Worm (Caenorhabditis elegans) whole organism, dauer: ENCODE results near the gene C33F10.11.
"Not testable (repeated sequence)": the region's sequence is repeated elsewhere in the genome, so short reads cannot be mapped to it uniquely, and the experiment has no call there.

Experiments used
- unc-62 ChIP-seq: sonication (generic microtip); optimal IDR thresholded peaks from 2 replicates; lab custom pipeline; 2017; ENCODE audit warnings: missing biosample characterization, missing genetic modification reagents, missing genetic modification characterization

C33F10.11 gene

DNA sequence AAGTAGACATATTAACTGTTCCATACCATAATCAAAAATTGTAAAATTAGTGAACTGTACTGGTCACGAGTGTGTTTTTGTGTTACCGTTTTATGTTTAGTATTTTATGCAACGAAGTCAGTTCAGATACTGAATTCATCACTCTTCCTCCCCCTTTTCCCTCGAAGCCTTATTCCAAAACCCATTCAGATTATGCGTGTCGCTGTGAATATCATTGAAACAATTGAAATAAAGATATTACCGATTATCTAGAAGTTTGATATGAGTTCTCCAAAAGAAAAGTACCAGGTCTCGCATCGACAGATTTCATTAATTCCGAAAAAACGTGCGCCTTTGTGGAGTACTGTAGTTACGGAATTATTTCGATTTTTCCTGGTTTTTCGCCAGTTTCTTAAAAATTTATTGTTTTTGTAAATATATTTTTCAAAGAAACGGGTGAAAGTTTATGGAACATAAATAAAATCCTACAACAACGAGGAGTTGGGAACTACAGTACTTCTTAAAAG is 24.3 kb upstream of the C33F10.11 start:
- TF ChIP-seq unc-62 (GFP tag; lab: Kevin White, UChicago) = no peak

DNA sequence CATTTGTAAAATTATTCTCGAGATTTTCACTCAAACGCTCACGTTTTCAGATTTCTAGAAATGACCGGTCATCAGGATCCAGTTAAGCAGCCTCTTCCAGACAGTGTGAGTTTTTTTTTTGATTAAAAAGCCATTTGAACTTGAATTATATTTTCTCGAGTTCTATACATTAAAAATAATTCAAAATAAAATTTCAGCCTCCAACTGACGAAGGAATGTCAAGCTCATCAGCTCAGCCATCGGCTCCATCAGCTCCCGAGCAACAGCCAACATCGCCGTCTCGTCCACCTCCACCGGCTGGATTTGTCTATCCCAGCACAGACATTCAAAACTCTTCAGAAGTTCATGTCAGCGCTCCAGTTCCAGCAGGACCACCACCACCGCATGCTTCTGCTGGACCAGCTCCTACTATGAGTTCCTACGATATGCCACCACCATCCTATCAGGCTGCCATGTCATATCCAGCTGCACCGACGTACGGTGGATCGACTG is 23.3 kb upstream of the C33F10.11 start, which contains the start of gene F11G11.5:
F11G11.5 (plus strand) TSS at position 51 of the 492 bp plus-strand sequence.
- TF ChIP-seq unc-62 (GFP tag; lab: Kevin White, UChicago) = no peak

DNA sequence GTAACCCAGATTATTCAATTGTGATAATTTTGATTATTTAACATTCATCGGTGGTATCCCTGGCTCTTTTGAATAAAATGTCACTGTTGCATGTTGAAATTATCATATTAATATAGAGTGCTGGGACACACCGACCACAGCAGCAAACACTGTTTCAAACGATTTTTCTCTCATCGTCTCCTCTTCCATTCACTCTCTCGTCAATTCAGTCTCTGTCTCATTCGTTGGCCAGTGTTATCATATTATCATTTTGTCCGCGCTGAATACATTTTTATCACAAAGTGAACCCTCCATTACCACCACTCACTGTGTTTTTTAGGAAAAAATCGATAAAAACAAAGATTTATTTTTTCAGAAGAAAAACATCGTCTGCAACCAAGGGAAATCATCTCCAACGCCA is 22.4 kb upstream of the C33F10.11 start:
- no peak for TF ChIP-seq unc-62 (GFP tag; lab: Kevin White, UChicago)

DNA sequence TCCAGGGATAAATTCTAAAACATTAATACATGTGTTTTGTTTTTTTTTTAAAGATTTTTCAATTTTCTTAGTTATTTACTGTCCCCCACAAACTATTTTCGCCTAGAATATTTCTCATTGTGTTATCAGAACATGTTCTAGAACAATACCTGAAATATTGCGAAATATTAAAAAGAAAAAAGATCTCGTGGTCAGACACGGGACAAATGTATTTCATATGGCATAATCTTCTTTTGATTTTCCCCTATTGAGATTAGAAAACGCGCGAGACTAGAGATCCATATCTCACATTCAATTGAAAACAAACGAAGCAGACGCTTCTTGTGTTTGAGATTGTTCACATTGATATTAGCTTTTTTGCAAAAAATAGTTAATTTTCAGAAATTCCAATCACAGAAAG is 21.5 kb upstream of the C33F10.11 start:
- TF ChIP-seq unc-62 (GFP tag; lab: Kevin White, UChicago) = no peak

DNA sequence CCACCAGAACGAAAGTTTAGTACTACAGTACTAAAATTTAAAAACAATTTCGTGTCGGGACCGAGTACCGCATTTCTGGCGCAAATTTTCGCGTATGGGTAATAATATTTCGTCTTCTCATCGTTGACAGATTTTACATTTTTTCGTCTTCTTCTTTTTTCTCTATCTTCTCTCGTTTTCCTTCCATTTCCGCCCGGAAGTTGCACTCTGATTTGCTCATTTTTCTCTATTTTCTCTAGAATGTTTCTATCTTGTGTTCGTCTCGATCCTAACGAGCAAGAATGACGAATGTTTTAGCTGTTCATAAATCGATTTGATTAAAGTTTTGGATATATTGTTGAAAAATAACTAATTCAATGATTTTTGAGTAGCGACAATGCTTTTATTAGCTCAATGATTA is 20.8 kb upstream of the C33F10.11 start:
- TF ChIP-seq unc-62 (GFP tag; lab: Kevin White, UChicago) = no peak

DNA sequence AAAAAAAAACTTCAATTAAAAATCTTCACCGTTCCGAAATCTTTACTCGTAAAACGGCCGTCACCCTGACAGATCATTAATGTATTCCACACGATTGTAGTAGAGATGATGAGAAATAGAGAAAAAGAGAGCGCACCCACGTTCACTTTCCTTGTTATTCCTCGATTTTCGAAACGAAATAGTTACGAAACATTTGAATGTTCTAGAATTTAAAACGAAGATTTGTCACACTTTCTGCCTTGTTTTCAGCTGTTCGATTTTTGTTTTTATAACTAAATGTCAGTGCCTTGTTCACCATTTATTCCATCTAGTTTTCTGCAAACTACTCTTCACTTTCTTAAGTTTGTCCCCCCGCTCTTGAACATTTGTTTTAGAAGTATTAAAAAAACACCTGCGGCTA is 20.1 kb upstream of the C33F10.11 start:
- no peak for TF ChIP-seq unc-62 (GFP tag; lab: Kevin White, UChicago)

DNA sequence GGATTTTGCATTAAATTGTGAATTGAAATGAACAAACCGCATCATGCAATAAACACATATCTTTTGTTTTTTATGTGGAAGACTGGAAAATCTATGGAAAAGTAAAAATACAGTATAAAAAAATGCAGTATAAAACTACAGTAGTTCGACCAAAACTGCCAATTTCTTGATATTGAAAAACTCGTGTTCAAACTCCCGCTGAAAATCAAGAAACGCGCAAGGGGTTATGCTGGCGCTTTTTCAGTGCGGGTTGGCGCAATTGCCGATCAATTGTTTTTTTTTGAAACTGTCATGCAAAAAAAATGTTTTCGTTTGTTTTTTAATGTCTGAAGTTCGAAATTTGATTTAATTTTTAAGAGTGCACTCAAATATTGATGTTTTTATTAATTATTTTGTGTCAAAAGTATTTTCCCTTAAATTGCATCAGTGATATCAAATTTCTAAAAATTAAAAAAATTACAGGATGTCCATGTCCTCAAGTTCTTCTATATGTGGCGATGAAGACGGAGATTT is 17.0 kb upstream of the C33F10.11 start, which contains the start of gene dnj-9:
dnj-9 (plus strand) TSS at position 463 of the 513 bp plus-strand sequence.
- TF ChIP-seq unc-62 (GFP tag; lab: Kevin White, UChicago) = no peak

DNA sequence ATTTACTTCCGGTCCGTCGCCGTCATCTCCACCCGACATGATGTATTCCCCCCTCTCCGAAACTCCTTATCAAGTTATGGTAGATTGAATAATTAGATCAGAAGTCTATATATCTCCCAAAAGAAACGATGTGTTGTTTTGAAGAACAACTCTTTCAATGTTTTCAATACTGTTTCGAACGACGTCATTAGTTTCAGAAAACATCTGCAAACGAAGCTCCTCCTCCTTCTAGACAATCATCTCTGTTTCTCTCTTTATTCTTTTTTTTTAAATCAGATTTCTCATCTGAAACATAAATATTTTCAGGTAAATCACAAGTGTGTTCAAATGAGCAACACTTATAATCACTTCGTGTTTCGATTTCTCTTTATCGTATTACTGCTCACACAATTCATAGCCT is 15.2 kb upstream of the C33F10.11 start, which contains the start of gene T23B7.3:
T23B7.3 (plus strand) TSS at position 301 of the 400 bp plus-strand sequence.
- no peak for TF ChIP-seq unc-62 (GFP tag; lab: Kevin White, UChicago)

DNA sequence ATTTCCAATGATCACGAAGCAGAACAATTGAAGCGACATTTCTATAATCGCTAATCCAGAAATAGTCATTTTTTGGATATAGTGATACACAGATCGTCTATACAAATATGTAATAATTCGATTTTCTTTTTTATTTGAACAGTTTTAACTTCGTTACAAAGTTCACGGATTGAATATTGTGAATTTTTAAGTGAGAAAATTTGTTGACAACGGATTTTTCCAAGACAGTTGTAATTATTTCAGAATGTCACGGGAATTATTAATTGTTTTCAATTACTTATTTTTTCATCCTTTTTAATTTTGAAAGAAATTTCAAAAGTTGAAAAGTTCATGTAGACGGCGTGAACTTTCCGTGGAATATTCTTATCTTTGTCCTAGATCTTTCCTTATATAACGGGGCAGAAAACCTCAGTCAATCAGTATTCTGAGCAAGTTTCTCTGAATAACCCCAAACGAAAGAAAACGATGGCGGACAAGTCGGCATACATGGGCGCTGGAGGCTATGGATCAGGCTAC is 7.5 kb upstream of the C33F10.11 start, which contains the start of the genes T23B7.2 and nspd-4:
T23B7.2 (minus strand) TSS at position 101 of the 516 bp plus-strand sequence.
nspd-4 (plus strand) TSS at position 466 of the 516 bp plus-strand sequence.
- TF ChIP-seq unc-62 (GFP tag; lab: Kevin White, UChicago) = not testable (repeated sequence)

DNA sequence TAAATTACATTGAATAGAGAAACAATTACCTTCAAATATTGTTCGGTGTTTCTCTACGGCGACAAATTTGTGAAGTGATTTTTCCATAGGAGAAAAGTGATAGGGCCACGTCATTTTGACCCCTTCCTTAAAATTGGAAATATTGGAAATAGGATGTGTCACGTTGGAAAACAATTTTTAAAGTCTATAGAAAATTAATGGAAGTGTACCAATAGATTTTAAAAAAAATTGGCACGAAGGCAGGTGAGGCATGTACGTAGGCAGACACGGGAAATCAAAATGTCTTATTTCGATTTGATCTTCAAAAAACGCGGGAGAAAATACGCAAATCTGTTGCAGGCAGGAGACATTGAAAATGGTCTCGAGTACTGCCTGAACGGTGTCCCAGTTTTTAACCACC is 3.0 kb upstream of the C33F10.11 start, which contains the start of gene C33F10.12:
C33F10.12 (minus strand) TSS at position 101 of the 400 bp plus-strand sequence.
- TF ChIP-seq unc-62 (GFP tag; lab: Kevin White, UChicago) = no peak

DNA sequence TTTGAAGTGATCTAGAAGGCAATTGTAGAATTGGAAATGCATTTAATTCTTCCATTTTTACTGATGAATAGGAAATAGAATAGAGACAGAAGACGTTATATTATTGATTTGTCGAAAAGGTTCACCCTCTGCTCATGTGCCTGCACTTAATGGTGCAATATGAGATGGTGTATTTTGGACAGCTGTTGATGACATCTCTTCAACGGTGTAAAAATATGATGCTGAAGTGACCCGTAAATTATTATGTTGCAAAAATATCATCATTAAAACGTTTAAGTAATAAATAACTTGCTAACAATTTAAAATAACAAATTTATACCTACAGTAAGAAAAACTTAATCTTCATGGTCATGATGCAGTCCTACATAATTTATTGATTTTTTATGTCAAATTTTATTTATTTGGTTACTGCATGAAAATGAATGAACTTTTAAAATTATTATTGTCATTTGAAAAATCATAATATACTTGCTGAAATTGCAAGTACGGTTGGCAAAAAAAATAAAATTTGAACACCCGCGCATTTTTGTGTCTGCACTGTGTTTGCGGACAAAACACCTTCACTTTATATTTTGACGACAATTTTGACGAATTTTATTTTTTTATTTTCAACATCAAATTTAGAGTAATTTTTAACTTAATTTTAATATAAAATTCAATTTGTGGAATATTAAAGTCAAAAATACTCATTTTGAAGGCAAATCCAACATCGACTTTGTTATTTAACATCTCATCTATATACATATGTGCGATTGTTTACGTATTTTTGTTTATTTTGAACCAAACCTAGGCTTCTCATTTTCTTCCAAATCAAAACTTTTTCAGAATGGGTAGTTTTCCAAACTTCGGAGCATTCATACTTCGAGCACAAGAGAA is 6.7 kb downstream of the C33F10.11 start, which contains the start of the genes fbxb-88 and tbck-1:
fbxb-88 (minus strand) TSS at position 151 of the 876 bp plus-strand sequence.
tbck-1 (plus strand) TSS at position 826 of the 876 bp plus-strand sequence.
- no peak for TF ChIP-seq unc-62 (GFP tag; lab: Kevin White, UChicago)

DNA sequence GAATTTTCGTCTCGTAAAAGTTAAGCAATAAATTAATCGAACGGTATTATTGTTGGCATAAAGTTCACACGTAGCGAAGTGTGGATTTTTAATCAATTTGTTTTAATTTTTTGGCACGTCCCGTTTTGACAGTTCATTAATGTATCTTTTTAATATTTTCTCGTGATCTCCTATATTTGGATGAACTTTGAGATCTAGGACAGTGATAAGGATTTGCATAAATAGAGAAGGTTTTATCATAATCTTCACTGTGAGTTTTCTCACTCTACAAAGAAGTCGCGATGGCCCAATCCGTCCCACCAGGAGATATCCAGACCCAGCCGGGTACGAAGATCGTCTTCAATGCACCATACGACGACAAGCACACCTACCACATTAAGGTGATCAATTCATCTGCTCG is 9.5 kb downstream of the C33F10.11 start, which contains the start of the genes C33F10.8 and msp-40:
C33F10.8 (minus strand) TSS at position 101 of the 400 bp plus-strand sequence.
msp-40 (plus strand) TSS at position 282 of the 400 bp plus-strand sequence.
- not testable (repeated sequence) for TF ChIP-seq unc-62 (GFP tag; lab: Kevin White, UChicago)

DNA sequence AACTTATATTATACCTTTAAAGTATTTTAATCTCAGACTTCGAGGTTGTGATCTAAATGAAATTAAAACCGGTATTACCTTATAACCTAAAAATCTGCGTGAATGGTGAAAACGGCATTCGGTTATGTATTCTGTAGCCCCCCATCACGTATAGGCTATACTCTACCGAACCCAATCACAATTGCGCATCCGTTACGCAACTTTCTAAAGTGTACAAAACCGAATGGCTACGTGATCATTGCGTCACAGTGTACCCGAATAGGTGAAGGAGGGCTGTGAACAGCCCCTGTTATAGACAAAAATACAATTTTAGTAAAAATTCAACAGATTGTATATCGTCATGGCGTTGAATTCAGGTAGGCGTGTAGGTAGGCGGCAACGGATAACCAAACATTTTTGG is 12.1 kb downstream of the C33F10.11 start:
- no peak for TF ChIP-seq unc-62 (GFP tag; lab: Kevin White, UChicago)

DNA sequence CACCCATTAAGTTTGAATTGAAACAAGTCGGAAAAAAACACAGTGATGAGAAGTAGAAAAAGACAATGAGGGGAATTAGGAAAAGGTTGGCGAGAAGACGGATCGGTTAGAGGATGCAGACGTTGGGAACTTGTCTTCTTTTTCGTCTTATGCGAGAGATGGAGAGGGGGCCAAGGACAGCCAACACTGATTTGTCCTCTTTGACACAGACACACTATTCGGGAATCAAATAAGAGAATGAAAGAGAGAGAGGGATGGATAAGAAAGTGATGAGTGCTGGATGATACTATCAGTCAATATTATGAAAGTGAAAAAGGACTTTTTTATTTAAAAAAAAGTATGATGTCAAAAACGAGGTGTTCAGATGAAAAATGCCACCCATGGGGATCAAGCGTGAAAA is 12.9 kb downstream of the C33F10.11 start, which contains the start of gene lact-5:
lact-5 (minus strand) TSS at position 1 of the 400 bp plus-strand sequence.
- TF ChIP-seq unc-62 (GFP tag; lab: Kevin White, UChicago) = no peak

DNA sequence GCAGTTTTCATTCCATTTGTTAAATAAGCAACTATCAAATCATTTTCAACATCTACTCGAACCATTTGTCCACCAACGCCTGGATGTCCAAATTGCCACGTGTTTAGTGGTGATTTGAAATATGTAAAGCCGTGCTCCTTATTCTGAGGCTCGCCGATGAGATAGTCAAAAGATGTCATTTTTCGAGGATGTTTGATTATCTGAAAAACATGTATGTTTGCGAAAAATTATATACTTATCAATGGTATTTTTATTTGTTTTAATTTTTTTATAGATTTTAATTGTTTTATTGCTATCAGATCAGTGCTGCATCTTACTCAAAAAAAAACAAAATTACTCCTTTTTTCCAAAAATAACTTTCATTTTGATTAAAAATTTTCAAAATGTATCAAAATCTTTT is 15.9 kb downstream of the C33F10.11 start:
- no peak for TF ChIP-seq unc-62 (GFP tag; lab: Kevin White, UChicago)
